Worm (Caenorhabditis elegans) whole organism, young adult: Measurements from ENCODE around the gene C54G10.1.

Experiments
- F49E8.2 ChIP-seq: sonication (generic microtip); optimal IDR thresholded peaks from 3 replicates; lab custom pipeline; 2017; ENCODE audit warnings: missing genetic modification characterization, mild to moderate bottlenecking, missing compliant biosample characterization, antibody characterized with exemption, moderate library complexity; ENCODE audit not compliant: insufficient read depth
- Y53G8AR.9 ChIP-seq: fragments of 200-800 bp; sonication (Bioruptor generic); conservative IDR thresholded peaks from 2 replicates; pipeline ENCODE4 v1.3.6; 2022; ENCODE audit warnings: missing genetic modification reagents, missing genetic modification characterization, missing compliant biosample characterization
- dpl-1 ChIP-seq: fragments of 150-350 bp; optimal IDR thresholded peaks from 2 replicates; lab custom pipeline; 2014; ENCODE audit warnings: missing biosample characterization, missing genetic modification reagents, missing genetic modification characterization
- hmg-1.2 ChIP-seq: fragments of 200-800 bp; sonication (Bioruptor generic); IDR thresholded peaks from 2 replicates; pipeline ENCODE4 v1.3.6; 2022; ENCODE audit warnings: missing genetic modification reagents, missing genetic modification characterization, missing compliant biosample characterization
- hmg-20 ChIP-seq: fragments of 200-800 bp; sonication (Bioruptor generic); IDR thresholded peaks from 2 replicates; pipeline ENCODE4 v1.3.6; 2022; ENCODE audit warnings: missing genetic modification reagents, missing genetic modification characterization, missing compliant biosample characterization
- let-526 ChIP-seq: fragments of 200-800 bp; sonication (Bioruptor generic); IDR thresholded peaks from 2 replicates; pipeline ENCODE4 v1.3.6; 2022; ENCODE audit warnings: missing genetic modification reagents, missing genetic modification characterization, missing compliant biosample characterization
- lin-35 ChIP-seq, 3 experiments: fragments of 150-350 bp in 2 of 3; sonication (generic microtip) in 1 of 3; optimal IDR thresholded peaks; 2 replicates each; lab custom pipeline; 2014 to 2018; ENCODE audit warnings: missing biosample characterization in 3 of 3, missing genetic modification characterization in 3 of 3, missing genetic modification reagents in 3 of 3
- sea-2 ChIP-seq: fragments of 200-800 bp; sonication (Bioruptor generic); IDR thresholded peaks from 2 replicates; pipeline ENCODE4 v1.3.6; 2022; ENCODE audit warnings: missing genetic modification characterization, missing compliant biosample characterization
- snpc-4 ChIP-seq, 5 experiments: fragments of 150-350 bp in 1 of 5; sonication (generic microtip) in 4 of 5; optimal IDR thresholded peaks; 2 replicates each; lab custom pipeline; 2014 to 2018; ENCODE audit warnings: missing genetic modification characterization in 5 of 5, missing biosample characterization in 3 of 5, antibody characterized with exemption in 2 of 5, mild to moderate bottlenecking in 2 of 5, missing compliant biosample characterization in 2 of 5, missing genotype in 2 of 5, moderate library complexity in 2 of 5, missing genetic modification reagents in 1 of 5
- unc-62 ChIP-seq: fragments of 150-350 bp; optimal IDR thresholded peaks from 2 replicates; lab custom pipeline; 2014; ENCODE audit warnings: missing biosample characterization, missing genetic modification reagents, missing genetic modification characterization

DNA sequence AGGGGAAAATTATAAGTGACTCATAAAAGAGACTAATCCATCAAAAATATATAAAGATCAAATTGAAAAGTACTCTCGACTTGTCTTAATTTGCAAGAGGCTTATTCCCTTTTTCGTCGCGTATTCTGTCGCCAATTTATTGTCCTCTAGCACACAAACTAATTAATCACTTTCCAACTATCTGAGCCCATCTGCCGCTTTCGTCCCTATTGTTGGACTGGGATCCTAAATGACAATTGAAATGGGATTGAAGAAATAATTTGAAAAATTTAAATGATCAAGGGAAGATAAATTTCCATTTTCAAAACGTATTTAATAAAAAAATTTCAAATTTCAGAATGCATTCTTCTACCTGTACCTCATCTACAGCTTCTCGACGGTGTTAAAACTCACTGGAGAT is 9.7 kb downstream of the C54G10.1 start:
- TF ChIP-seq sea-2 (no peak), let-526 (no peak), F49E8.2 (no peak), unc-62 (no peak), snpc-4 (GFP tag; optimal IDR thresholded peaks at IDR 0.05; lab: Kevin White, UChicago) (no peak), snpc-4 (tag; optimal IDR thresholded peaks at IDR 0.05; lab: Kevin White, UChicago) (no peak), dpl-1 (GFP tag; lab: Kevin White, UChicago) (no peak), hmg-1.2 (GFP tag; lab: Robert Waterston, UW) (no peak), Y53G8AR.9 (GFP tag; lab: Robert Waterston, UW) (no peak), lin-35 (GFP tag; optimal IDR thresholded peaks at IDR 0.05; lab: Kevin White, UChicago) (no peak), hmg-20 (GFP tag; lab: Robert Waterston, UW) (no peak)
